Fruit fly (Drosophila melanogaster): Measurements from ENCODE around the gene Rh5.

Gene Rh5

DNA sequence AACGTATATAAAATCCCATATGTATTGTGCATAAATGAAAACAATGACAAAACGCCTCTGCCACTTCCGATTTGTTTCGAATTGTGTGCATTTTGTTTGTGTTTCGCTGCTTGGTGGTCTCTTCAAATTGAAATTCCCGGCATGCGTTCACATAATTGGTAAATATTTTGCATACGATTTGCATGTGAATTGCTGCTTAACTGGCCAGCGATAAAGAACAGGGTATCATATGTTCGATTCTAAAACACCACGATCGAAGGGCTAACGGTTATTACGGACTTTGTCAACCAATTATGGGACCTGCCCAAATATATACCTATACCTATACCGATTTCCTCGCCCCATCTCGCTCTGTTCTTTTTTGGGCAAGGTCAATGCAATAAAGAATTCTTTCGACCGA, 20.1 kb downstream of the Rh5 start:
- no peak for TF ChIP-seq noc (tag; optimal IDR thresholded peaks at IDR 0.05)

DNA sequence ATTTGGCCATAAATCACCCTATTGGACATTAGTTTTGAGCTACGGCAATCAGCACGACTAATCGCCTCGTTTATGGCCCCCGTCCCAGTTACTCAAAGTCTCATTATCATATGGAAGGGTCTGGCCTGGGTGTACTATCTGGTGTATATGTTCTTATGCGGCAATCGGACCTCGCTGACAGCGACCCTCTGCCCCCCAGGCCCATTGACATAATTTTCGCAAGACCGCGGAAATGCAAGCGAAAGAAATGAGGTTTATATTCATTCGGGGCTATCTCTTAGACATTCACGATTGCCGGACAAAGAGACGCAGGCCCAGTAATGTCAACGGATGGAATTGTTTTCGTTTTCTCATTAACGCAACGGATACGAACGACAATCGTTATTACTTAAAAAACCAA, 20.9 kb downstream of the Rh5 start:
- no peak for TF ChIP-seq noc (tag; optimal IDR thresholded peaks at IDR 0.05)

DNA sequence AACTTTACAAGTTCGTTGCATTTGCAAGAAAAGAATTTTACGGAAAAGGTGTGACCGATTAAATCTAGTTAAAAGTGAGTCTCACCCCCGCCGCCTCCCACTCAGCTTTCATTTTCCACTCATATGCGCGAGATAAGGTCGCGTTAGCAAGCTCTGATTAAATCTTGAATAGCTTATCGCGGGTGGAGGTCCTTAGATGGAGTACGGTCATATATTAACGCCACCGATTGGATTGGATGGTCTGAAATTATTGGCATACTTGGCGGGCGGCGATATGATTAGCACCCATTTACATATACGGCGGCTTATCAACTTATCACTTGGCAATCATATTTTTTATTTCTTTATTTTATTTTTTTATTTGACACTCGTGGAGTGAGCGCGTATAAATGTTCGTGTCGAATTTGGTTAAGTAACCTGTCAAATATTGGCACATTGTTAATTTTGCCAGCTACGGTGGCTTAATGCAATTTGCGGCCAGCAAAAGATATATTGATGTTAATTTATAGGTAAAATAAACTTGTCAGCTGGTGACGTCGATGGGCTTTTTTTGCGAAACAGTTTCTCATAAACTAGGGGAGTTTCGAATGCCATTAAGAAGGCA, 21.7 kb downstream of the Rh5 start:
- peak; percentile 89 for TF ChIP-seq noc (tag; optimal IDR thresholded peaks at IDR 0.05)

DNA sequence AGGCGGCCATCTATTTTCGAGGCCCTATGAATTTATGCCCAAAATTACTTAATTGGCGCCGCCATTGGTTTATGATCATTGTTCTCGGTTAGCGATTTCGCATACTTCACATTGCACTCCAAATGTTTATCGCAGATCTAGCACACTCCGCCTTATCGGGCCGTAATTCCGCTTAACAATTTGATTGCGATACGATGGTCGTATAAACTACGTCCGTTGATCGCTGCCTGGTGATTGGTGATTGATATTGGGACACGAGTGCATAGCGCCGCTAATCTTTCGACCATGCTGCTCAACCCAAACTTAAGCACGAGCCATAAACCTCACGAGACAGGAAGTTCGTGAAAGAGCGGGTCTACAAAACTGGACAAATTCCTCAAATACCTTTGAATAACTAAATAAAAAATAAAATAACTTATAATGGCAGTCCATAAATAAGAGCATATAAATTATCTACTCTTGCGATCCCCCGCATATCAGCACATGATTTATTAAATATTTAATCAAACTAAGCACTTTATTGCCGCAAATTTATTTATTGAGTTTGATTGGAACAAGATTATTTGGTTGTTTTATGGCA, 22.7 kb downstream of the Rh5 start:
- TF ChIP-seq noc (tag; optimal IDR thresholded peaks at IDR 0.05): peak; percentile 79

DNA sequence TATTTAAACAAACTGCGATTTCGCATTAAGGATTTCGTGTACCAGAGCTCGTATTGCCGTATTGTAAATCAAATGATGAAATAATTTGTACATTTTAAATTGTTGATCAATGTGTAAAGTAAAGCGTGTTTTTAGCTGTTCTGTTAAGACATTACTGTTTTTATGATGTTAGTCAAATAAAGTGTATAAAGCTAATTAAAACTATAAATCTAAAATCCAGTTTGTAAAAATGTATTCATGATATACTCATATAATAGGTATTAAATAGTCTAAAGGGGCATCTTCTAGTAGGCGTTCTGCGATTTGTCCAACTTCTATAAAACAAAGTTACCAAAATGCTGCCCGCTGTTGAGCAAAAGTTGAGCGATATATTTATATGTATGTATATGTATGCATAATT, 25.9 kb downstream of the Rh5 start, which contains the start of gene CG18788:
TSS of gene CG18788 (plus strand) at position 301 of the 400 bp plus-strand sequence.
- TF ChIP-seq noc (tag; optimal IDR thresholded peaks at IDR 0.05): no peak

DNA sequence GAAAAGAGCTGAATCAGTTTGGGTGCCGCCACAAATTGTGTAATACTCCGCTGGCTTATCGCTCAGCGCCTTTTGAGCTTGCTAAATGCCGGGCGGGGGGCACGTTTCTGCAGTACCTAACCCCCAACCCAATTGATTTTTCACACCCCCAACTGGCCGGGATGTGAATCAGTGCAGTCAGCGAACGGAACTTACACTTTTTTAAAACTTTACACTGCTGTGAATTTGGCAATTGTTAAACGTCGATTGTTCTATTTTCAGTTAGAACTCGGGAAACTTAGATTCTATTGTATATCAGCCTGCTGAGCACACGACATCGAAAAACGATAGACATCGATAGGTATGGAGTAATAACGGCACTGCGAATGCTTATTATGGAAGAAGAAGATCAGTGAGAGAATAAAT, 30.2 kb downstream of the Rh5 start, which contains the start of gene Tom70:
TSS of gene Tom70 (minus strand) at position 335 of the 405 bp plus-strand sequence.
- no peak for TF ChIP-seq noc (tag; optimal IDR thresholded peaks at IDR 0.05)

DNA sequence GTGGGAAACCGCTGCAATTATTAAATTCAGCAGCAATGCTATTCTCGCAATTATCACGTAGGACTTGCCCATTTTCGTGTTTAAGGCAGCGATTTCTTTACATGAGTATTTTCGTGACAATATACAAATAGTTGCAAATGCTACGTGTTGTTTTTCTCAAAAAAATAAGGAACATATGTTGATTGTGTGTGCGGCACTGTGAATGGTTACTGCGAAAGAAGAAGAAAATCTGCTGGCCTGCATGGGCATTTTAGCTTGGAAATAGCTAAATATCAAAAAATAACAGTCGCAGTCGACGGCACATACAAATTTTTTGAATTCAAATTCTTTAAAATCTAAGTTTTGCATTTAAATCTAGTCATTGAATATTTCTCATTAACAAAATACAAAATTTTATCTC, 32.6 kb downstream of the Rh5 start, which contains the start of gene CG6766:
TSS of gene CG6766 (minus strand) at position 180 of the 400 bp plus-strand sequence.
- no peak for TF ChIP-seq noc (tag; optimal IDR thresholded peaks at IDR 0.05)

DNA sequence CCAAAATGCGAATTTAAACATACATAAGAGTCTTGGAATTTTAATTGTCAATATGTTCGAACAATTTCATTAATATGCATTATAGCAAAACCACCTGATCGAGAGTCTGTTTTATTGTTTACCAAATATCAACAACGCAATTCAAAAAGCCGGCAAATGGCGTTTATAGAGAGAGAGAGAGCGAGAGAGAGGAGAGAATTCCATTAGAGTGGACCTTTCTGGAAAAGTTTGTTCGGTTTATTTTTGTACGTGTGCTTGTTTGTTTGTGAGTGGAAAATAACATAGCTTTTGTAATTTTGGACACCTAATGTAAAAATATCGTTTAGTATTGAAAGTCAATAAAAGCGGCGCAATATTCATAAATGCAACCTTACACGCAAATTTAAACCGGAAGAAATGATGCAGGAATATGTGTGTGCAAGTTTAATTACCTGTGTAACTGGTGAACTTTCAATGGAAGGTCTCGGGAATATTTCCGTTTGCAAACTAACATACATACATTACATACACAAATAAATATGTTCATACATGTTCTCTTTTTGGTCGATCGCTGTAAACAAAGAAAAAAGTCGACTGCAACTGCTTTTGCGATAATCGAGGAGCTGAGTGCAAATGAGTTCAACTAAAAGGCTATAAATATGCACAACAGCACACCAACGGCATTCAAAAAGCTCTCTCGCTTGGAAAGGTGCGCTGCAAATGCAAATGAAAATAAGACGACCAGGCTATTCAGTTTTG, 36.8 kb downstream of the Rh5 start, which contains the start of gene CG6785:
TSS of gene CG6785 (minus strand) at position 588 of the 738 bp plus-strand sequence.
- peak; percentile 84 for TF ChIP-seq noc (tag; optimal IDR thresholded peaks at IDR 0.05)

DNA sequence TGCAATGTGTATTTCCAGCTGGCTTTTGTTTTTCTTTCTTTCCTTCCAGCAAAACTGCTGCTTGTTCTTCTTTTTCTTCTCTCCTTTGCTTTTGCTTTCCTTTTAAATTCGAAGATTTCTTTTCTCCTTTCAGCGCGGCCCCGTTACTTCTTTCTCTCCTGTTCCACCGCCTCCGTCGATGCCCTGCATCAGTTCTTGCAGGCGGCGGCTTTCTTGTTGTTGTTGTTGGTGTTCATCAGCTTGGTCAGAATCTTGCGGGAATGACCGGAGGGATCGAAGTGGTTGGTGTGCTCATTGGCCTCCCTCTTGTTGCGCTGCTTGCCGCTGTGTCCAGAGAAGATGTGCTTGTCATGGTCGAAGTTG, 37.6 kb downstream of the Rh5 start:
- TF ChIP-seq noc (tag; optimal IDR thresholded peaks at IDR 0.05): no peak

DNA sequence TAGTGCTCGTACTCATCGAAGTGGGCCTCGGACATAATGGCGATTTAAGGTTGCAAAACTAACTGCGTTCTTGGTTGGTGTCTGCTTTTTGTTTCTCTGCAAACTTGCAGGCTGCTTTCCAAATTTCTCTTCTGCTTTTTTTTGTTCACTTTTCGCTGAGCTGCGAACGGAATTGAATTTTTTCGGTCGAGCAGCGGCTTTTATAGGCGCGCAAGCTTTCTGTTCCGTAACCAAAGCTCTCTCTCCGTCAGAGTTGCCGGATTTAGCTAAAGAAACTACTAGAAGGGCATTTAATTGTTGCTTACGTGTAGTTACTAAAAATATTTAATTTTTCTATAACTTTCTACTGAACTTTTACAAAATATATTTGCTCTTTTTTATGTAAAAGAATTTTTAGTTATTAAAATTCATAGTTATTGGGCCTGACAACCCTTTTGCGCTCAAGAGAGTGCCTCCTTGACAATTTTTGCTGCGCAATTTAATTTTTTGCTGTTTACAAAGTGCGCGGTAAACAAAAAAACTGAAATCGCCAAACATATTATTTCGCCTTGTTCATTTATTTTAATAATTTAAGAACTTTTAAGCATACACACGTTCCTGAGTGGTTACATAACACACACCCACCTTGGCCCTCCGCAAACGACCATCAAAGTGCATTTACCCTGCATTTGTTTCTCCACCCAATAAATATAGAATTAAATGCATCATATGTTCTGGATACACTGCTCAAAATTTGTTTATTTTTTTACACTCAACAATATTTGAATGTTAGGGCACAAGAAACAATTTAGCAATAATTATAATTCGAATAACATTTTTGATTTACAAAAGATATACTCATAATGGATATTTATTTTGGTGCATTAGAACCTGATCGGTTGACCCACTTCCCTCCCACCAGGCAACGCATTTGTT, 38.2 kb downstream of the Rh5 start, which contains the start of gene CG6770:
TSS of gene CG6770 (minus strand) at position 178 of the 915 bp plus-strand sequence.
- TF ChIP-seq noc (tag; optimal IDR thresholded peaks at IDR 0.05): peak; percentile 87

DNA sequence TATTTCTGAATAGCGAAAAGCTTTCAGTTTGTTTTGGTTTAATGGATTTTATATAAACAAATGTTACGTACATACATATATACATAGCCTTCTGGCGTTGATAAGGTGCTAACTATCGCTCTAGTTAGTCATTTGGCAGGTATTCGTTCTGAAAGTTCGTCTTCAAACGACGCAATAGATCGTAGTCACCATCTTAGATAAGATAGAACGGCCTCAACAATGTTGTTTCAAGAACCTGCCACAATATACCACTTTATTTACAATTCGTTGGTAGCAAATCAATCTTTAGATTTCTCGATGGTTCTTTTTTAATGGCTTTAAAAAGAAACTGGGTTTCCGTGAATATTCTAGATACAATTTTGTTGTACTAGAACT, 38.9 kb downstream of the Rh5 start:
- TF ChIP-seq noc (tag; optimal IDR thresholded peaks at IDR 0.05): peak; percentile 50

DNA sequence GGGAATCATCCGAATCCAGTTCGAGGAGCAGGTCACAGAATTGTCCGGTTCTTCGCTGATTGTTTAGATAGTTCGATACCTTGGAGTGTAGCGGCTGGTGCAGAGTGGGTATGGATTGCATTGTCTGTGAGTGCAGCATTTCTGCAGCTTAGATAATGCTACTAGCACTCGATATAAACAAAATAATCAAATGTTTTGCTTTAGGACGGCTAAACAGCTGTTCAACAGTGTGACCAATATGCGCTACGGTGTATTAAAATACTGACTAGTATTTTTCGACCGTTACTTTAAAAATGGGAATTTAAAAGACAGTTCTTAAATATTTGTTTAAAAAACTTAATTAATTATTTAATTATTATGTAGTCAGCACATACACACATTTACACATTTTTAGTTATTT, 40.8 kb downstream of the Rh5 start, which contains the start of gene Plzf:
TSS of gene Plzf (minus strand) at position 196 of the 400 bp plus-strand sequence.
- no peak for TF ChIP-seq noc (tag; optimal IDR thresholded peaks at IDR 0.05)

DNA sequence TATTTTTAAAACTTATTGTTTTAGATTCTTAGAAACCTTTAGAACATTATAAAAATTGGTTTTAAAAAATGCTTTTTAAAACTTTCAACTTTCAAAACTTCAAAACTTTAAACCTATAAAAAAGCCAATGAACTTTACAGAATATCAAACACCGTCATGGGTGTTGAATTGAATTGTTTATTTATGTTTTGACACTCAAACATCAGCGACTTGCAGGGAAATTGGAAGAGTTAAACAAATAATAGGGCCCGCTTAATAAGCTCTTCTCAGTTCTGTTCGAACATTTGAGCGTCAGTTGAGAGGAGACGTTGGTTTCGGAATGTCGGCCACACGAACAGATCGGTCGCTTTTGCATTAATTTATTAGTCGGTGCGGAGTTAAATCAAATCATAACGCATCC, 41.2 kb downstream of the Rh5 start, which contains the start of gene PLCXD:
TSS of gene PLCXD (plus strand) at position 286 of the 400 bp plus-strand sequence.
- no peak for TF ChIP-seq noc (tag; optimal IDR thresholded peaks at IDR 0.05)

DNA sequence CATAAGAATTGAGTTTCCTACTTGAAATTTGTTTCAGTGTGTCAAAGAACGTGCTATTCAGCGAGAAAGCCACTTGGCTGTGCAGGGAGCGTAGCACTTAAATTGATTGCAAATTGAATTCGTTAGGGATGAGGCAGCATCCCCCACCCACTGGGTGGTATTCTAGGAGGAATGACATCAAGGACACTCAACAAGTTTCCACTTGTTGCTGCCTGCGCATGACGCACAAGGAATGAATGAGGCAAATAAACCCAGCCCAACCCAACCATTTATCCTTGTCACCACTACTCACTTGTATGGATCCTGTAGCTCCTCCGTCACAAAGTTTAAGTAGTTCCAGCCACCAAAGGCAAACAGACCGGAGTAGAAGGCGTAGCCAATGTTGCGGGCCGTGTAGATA, 45.4 kb downstream of the Rh5 start:
- TF ChIP-seq noc (tag; optimal IDR thresholded peaks at IDR 0.05): no peak

DNA sequence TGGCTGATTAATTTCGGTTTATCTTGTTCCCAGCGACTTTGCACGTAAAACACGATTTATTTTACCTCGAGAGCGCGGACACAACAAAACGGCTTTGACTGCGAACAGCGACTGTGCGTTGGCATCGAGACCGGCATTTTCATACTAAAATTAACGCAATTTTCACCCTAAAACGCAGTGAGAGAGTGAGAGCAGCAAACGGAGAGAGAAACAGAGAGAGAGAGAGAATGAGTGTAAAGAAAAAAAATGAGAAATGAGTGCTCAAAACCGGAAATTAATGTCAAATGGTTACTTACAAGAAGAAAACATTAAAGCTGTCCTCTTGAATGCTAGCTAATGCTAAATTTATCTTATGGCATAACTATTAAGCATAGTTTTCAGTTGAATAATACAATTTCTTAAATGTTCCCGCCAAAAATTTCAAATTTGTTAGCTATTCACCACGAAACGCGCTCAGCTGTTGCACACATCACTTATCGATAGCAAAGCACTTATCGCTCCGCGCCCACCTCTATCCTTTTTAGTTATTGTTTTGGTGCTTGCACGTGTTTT, 48.0 kb downstream of the Rh5 start, which contains the start of the genes JhI-21, RpL7-like and CG34164:
TSS of gene JhI-21 (minus strand) at position 206 of the 552 bp plus-strand sequence.
TSS of gene RpL7-like (plus strand) at position 490 of the 552 bp plus-strand sequence.
TSS of gene CG34164 (plus strand) at position 512 of the 552 bp plus-strand sequence.
- no peak for TF ChIP-seq noc (tag; optimal IDR thresholded peaks at IDR 0.05)
